Fruit fly (Drosophila melanogaster) whole organism, embryonic: ENCODE results near the gene MED19.

Experiments used
- Antp ChIP-seq: fragments of 200-800 bp; sonication (Bioruptor generic); optimal IDR thresholded peaks from 3 replicates; lab custom pipeline; 2016; ENCODE audit warnings: missing biosample characterization, missing genetic modification characterization
- Atf-2 ChIP-seq: fragments of 200-800 bp; sonication (Bioruptor generic); optimal IDR thresholded peaks from 2 replicates; lab custom pipeline; 2016; ENCODE audit warnings: missing biosample characterization, missing genetic modification characterization
- CG10543 ChIP-seq: fragments of 200-800 bp; sonication (Bioruptor generic); optimal IDR thresholded peaks from 3 replicates; lab custom pipeline; 2017; ENCODE audit warnings: missing biosample characterization, mild to moderate bottlenecking, missing genetic modification characterization, moderate library complexity
- CG10979 ChIP-seq: fragments of 200-800 bp; sonication (Bioruptor generic); optimal IDR thresholded peaks from 2 replicates; lab custom pipeline; 2018; ENCODE audit warnings: missing biosample characterization, mild to moderate bottlenecking, missing genetic modification characterization, moderate library complexity
- CG11456 ChIP-seq: fragments of 200-800 bp; sonication (Bioruptor generic); IDR thresholded peaks from 3 replicates; pipeline ENCODE4 v1.3.6; 2022; ENCODE audit warnings: missing biosample characterization, missing genetic modification characterization
- CG12659 ChIP-seq: fragments of 200-800 bp; sonication (Bioruptor generic); optimal IDR thresholded peaks from 3 replicates; lab custom pipeline; 2017; ENCODE audit warnings: mild to moderate bottlenecking, missing biosample characterization, missing genetic modification reagents, missing genetic modification characterization
- CG12744 ChIP-seq: fragments of 200-800 bp; sonication (Bioruptor generic); optimal IDR thresholded peaks from 2 replicates; lab custom pipeline; 2016; ENCODE audit warnings: missing biosample characterization, missing genetic modification characterization
- CG13123 ChIP-seq: fragments of 200-800 bp; sonication (Bioruptor generic); optimal IDR thresholded peaks from 2 replicates; lab custom pipeline; 2016; ENCODE audit warnings: missing biosample characterization, missing genetic modification characterization
- CG13424 ChIP-seq: fragments of 200-800 bp; sonication (Bioruptor generic); optimal IDR thresholded peaks from 2 replicates; lab custom pipeline; 2019; ENCODE audit warnings: missing biosample characterization, mild to moderate bottlenecking, missing genetic modification characterization, moderate library complexity
- CG14050 ChIP-seq: fragments of 200-800 bp; sonication (Bioruptor generic); IDR thresholded peaks from 3 replicates; pipeline ENCODE4 v1.3.6; 2022; ENCODE audit warnings: missing biosample characterization, missing genetic modification characterization
- CG1647 ChIP-seq: fragments of 200-800 bp; sonication (Bioruptor generic); optimal IDR thresholded peaks from 3 replicates; lab custom pipeline; 2016; ENCODE audit warnings: missing biosample characterization, missing genetic modification characterization
- CG18619 ChIP-seq: fragments of 200-800 bp; sonication (Bioruptor generic); optimal IDR thresholded peaks from 3 replicates; lab custom pipeline; 2017; ENCODE audit warnings: missing biosample characterization, mild to moderate bottlenecking, missing genetic modification characterization
- CG33557 ChIP-seq: fragments of 200-800 bp; sonication (Bioruptor generic); optimal IDR thresholded peaks from 2 replicates; lab custom pipeline; 2019; ENCODE audit warnings: missing biosample characterization, mild to moderate bottlenecking, missing genetic modification characterization, moderate library complexity
- CG3838 ChIP-seq: fragments of 200-800 bp; sonication (Bioruptor generic); optimal IDR thresholded peaks from 3 replicates; lab custom pipeline; 2016; ENCODE audit warnings: missing biosample characterization, missing genetic modification characterization
- CG4282 ChIP-seq: fragments of 200-800 bp; sonication (Bioruptor generic); optimal IDR thresholded peaks from 2 replicates; lab custom pipeline; 2016; ENCODE audit warnings: missing biosample characterization, missing genetic modification characterization
- CG4820 ChIP-seq: fragments of 200-800 bp; sonication (Bioruptor generic); optimal IDR thresholded peaks from 3 replicates; lab custom pipeline; 2016; ENCODE audit warnings: missing biosample characterization, missing genetic modification characterization
- CG8290 ChIP-seq, 3 experiments: fragments of 200-800 bp; sonication (Bioruptor generic); optimal IDR thresholded peaks; 2 replicates each; lab custom pipeline; 2016 to 2019; ENCODE audit warnings: missing biosample characterization in 3 of 3, missing genetic modification characterization in 3 of 3, mild to moderate bottlenecking in 2 of 3, moderate library complexity in 1 of 3
- CG8478 ChIP-seq: fragments of >200 bp; optimal IDR thresholded peaks from 2 replicates; lab custom pipeline; 2018
- CG9932 ChIP-seq: fragments of 200-800 bp; sonication (Bioruptor generic); IDR thresholded peaks from 2 replicates; pipeline ENCODE4 v1.3.6; 2022; ENCODE audit warnings: missing biosample characterization, missing genetic modification characterization
- Camta ChIP-seq: fragments of 200-800 bp; sonication (Bioruptor generic); optimal IDR thresholded peaks from 2 replicates; lab custom pipeline; 2016; ENCODE audit warnings: missing biosample characterization, missing genetic modification characterization
- Dad ChIP-seq: fragments of 200-800 bp; sonication (Bioruptor generic); optimal IDR thresholded peaks from 3 replicates; lab custom pipeline; 2016; ENCODE audit warnings: missing biosample characterization, missing genetic modification characterization
- Doc2 ChIP-seq: fragments of 200-800 bp; sonication (Bioruptor generic); IDR thresholded peaks from 2 replicates; pipeline ENCODE4 v1.3.6; 2022; ENCODE audit warnings: missing biosample characterization, missing genetic modification characterization
- Dp ChIP-seq: fragments of 200-800 bp; sonication (Bioruptor generic); optimal IDR thresholded peaks from 2 replicates; lab custom pipeline; 2018; ENCODE audit warnings: missing biosample characterization, mild to moderate bottlenecking, missing genetic modification characterization, moderate library complexity
- Dref ChIP-seq: fragments of 200-800 bp; sonication (Bioruptor generic); IDR thresholded peaks from 2 replicates; pipeline ENCODE4 v1.3.6; 2022; ENCODE audit warnings: missing biosample characterization, missing genetic modification characterization
- Ets97D ChIP-seq: fragments of 200-800 bp; sonication (Bioruptor generic); optimal IDR thresholded peaks from 3 replicates; lab custom pipeline; 2016; ENCODE audit warnings: missing biosample characterization, missing genetic modification characterization
- GATAe ChIP-seq: fragments of 200-800 bp; sonication (Bioruptor generic); conservative IDR thresholded peaks from 2 replicates; pipeline ENCODE4 v1.3.6; 2022; ENCODE audit warnings: missing biosample characterization, missing genetic modification characterization
- Hmr ChIP-seq: fragments of 200-800 bp; sonication (Bioruptor generic); optimal IDR thresholded peaks from 3 replicates; lab custom pipeline; 2017; ENCODE audit warnings: mild to moderate bottlenecking, missing biosample characterization, missing genetic modification reagents, missing genetic modification characterization
- Hsf ChIP-seq: fragments of 200-800 bp; sonication (Bioruptor generic); optimal IDR thresholded peaks from 3 replicates; lab custom pipeline; 2016; ENCODE audit warnings: missing biosample characterization, missing genetic modification characterization
- MESR4 ChIP-seq: fragments of 200-800 bp; sonication (Bioruptor generic); optimal IDR thresholded peaks from 2 replicates; lab custom pipeline; 2018; ENCODE audit warnings: missing biosample characterization, mild to moderate bottlenecking, missing genetic modification characterization, moderate library complexity
- Rfx ChIP-seq: fragments of 200-800 bp; sonication (Bioruptor generic); IDR thresholded peaks from 2 replicates; pipeline ENCODE4 v1.3.6; 2022; ENCODE audit warnings: missing biosample characterization, missing genetic modification characterization
- Ssrp ChIP-seq: fragments of 200-800 bp; sonication (Bioruptor generic); optimal IDR thresholded peaks from 2 replicates; lab custom pipeline; 2018; ENCODE audit warnings: missing biosample characterization, mild to moderate bottlenecking, missing genetic modification characterization, moderate library complexity
- Trl ChIP-seq, 3 experiments: fragments of >200 bp in 2 of 3; fragments of 200-800 bp in 1 of 3; sonication (Bioruptor generic) in 1 of 3; optimal IDR thresholded peaks; 2 replicates in 1 of 3; 3 replicates in 2 of 3; lab custom pipeline; 2016 to 2017; ENCODE audit warnings: missing biosample characterization in 1 of 3, missing genetic modification characterization in 1 of 3
- aop ChIP-seq: fragments of 200-800 bp; sonication (Bioruptor generic); IDR thresholded peaks from 2 replicates; pipeline ENCODE4 v1.3.6; 2022; ENCODE audit warnings: missing biosample characterization, missing genetic modification characterization
- bbx ChIP-seq: fragments of 200-800 bp; sonication (Bioruptor generic); IDR thresholded peaks from 2 replicates; pipeline ENCODE4 v1.3.6; 2022; ENCODE audit warnings: missing biosample characterization, missing genetic modification characterization; ENCODE audit not compliant: partially characterized antibody
- chm ChIP-seq: fragments of 200-800 bp; sonication (Bioruptor generic); IDR thresholded peaks from 2 replicates; pipeline ENCODE4 v1.3.6; 2022; ENCODE audit warnings: missing biosample characterization, missing genetic modification characterization
- ci ChIP-seq: fragments of 200-800 bp; sonication (Bioruptor generic); IDR thresholded peaks from 3 replicates; pipeline ENCODE4 v1.3.6; 2022; ENCODE audit warnings: missing biosample characterization, missing genetic modification characterization
- dm ChIP-seq: fragments of 200-800 bp; sonication (Bioruptor generic); optimal IDR thresholded peaks from 3 replicates; lab custom pipeline; 2016; ENCODE audit warnings: missing biosample characterization, missing genetic modification characterization
- dysf ChIP-seq: fragments of 200-800 bp; sonication (Bioruptor generic); IDR thresholded peaks from 3 replicates; pipeline ENCODE4 v1.3.6; 2022; ENCODE audit warnings: missing biosample characterization, missing genetic modification characterization
- gcm ChIP-seq: fragments of 200-800 bp; sonication (Bioruptor generic); optimal IDR thresholded peaks from 2 replicates; lab custom pipeline; 2019; ENCODE audit warnings: missing biosample characterization, mild to moderate bottlenecking, missing genetic modification characterization, moderate library complexity
- gro ChIP-seq: fragments of 200-800 bp; sonication (Bioruptor generic); optimal IDR thresholded peaks from 2 replicates; lab custom pipeline; 2016; ENCODE audit warnings: missing biosample characterization, missing genetic modification characterization
- hkb ChIP-seq, 2 experiments: fragments of 200-800 bp in 1 of 2; fragments of >200 bp in 1 of 2; sonication (Bioruptor generic) in 1 of 2; IDR thresholded peaks in 1 of 2; optimal IDR thresholded peaks in 1 of 2; 2 replicates each; pipeline versions ENCODE4 v1.3.6 to Lab custom; 2017 to 2022; ENCODE audit warnings: missing biosample characterization in 1 of 2, missing genetic modification characterization in 1 of 2
- insv ChIP-seq, 2 experiments: fragments of 200-800 bp; sonication (Bioruptor generic); optimal IDR thresholded peaks; 3 replicates each; lab custom pipeline; 2016 to 2018; ENCODE audit warnings: missing biosample characterization in 2 of 2, missing genetic modification characterization in 2 of 2
- knrl ChIP-seq: fragments of 200-800 bp; sonication (Bioruptor generic); IDR thresholded peaks from 3 replicates; pipeline ENCODE4 v1.3.6; 2022; ENCODE audit warnings: missing biosample characterization, missing genetic modification characterization; ENCODE audit not compliant: partially characterized antibody
- lilli ChIP-seq: fragments of 200-800 bp; sonication (Bioruptor generic); optimal IDR thresholded peaks from 3 replicates; lab custom pipeline; 2016; ENCODE audit warnings: missing biosample characterization, missing genetic modification characterization
- lola ChIP-seq, 3 experiments: fragments of >200 bp in 2 of 3; fragments of 200-800 bp in 1 of 3; sonication (Bioruptor generic) in 1 of 3; optimal IDR thresholded peaks; 2 replicates each; lab custom pipeline; 2017 to 2019; ENCODE audit warnings: missing biosample characterization in 3 of 3, missing genetic modification characterization in 3 of 3, mild to moderate bottlenecking in 1 of 3, moderate library complexity in 1 of 3
- sob ChIP-seq: fragments of 200-800 bp; sonication (Bioruptor generic); IDR thresholded peaks from 2 replicates; pipeline ENCODE4 v1.3.6; 2022; ENCODE audit warnings: missing biosample characterization, missing genetic modification characterization
- vnd ChIP-seq: fragments of 200-800 bp; sonication (Bioruptor generic); IDR thresholded peaks from 3 replicates; pipeline ENCODE4 v1.3.6; 2022; ENCODE audit warnings: missing biosample characterization, missing genetic modification characterization; ENCODE audit not compliant: partially characterized antibody

Gene MED19

DNA sequence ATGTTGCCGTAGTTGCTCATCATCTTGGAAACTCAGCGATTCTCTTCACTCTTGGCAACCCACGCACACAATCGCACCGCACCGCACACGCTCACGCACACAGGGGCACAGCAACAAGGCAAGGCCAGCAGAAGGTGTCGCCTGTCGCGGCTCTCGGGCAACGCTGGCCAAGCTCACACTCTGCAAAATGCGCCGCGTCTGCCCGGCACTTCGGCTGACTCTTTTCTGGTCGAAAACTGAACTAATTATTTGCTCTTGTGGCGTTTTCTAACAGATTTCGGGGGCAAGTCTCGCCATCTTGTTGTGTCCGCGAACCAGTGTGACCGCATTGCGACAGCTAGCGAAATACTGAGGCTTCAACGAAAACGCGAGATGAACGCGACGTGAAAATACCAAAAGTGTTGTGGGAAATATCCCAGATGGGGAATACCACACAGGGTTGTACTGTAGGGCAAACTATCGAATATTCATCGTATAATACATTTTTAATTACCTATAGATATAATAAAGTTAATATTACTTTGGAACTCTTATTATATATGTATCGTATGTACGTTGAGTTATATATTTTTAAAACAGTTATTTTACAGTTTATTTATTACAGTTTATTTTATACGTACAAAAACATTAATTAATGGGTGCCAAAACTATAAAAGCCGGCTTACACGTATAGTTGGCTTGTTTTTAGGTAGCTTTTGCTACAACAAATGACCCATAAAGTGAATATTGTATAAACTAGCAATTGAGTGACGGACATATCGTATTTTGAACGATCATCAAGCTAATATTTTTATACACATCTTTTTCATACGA, at the start of gene MED19, which contains the start of gene CG7430 (continued):
- TF ChIP-seq Atf-2 (no peak), CG11456 (no peak), CG13123 (no peak), CG18619 (GFP tag; lab: Kevin White, UChicago) (no peak), Hsf (GFP tag; lab: Kevin White, UChicago) (no peak), CG8290 (GFP tag; optimal IDR thresholded peaks at IDR 0.05; lab: Kevin White, UChicago) (peak; percentile 11), CG8290 (tag; optimal IDR thresholded peaks at IDR 0.05; lab: Kevin White, UChicago) (peak in 1 of 2 experiments; percentile 68), CG3838 (GFP tag; lab: Kevin White, UChicago) (no peak), vnd (GFP tag; lab: Robert Waterston, UW) (no peak), Rfx (GFP tag; lab: Robert Waterston, UW) (peak; percentile 26), dysf (no peak), aop (no peak), Dref (GFP tag; lab: Robert Waterston, UW) (peak; percentile 76), CG1647 (no peak), CG4282 (GFP tag; lab: Kevin White, UChicago) (peak; percentile 15), CG13424 (tag; lab: Kevin White, UChicago) (no peak), Ets97D (GFP tag; lab: Kevin White, UChicago) (peak; percentile 72), CG14050 (GFP tag; lab: Robert Waterston, UW) (no peak), knrl (GFP tag; lab: Robert Waterston, UW) (peak; percentile 44; the same call in 2 of the 3 replicates), CG10543 (GFP tag; lab: Kevin White, UChicago) (peak; percentile 30), hkb (optimal IDR thresholded peaks at IDR 0.05; lab: Kevin White, UChicago) (no peak), hkb (GFP tag; IDR thresholded peaks at IDR 0.05; lab: Robert Waterston, UW) (0 out of 2 replicates have a peak, but pooled peaks have one; percentile 27), Hmr (GFP tag; lab: Kevin White, UChicago) (peak; percentile 45), Ssrp (tag; lab: Kevin White, UChicago) (no peak), Trl (optimal IDR thresholded peaks at IDR 0.05; lab: Kevin White, UChicago) (peak in 1 of 2 experiments; percentile 26), Trl (GFP tag; optimal IDR thresholded peaks at IDR 0.05; lab: Kevin White, UChicago) (no peak), MESR4 (peak; percentile 100), Dp (peak; percentile 13), sob (GFP tag; lab: Robert Waterston, UW) (peak; percentile 55; the same call in 1 of the 2 replicates), Camta (GFP tag; lab: Kevin White, UChicago) (no peak), CG10979 (tag; lab: Kevin White, UChicago) (peak; percentile 27), Dad (GFP tag; lab: Kevin White, UChicago) (peak; percentile 2), lilli (peak; percentile 6), lola (GFP tag; optimal IDR thresholded peaks at IDR 0.05; lab: Kevin White, UChicago) (peak in 1 of 3 experiments; percentile 16), CG12659 (GFP tag; lab: Kevin White, UChicago) (peak; percentile 73), CG8478 (lab: Kevin White, UChicago) (peak; percentile 63), Antp (GFP tag; lab: Kevin White, UChicago) (no peak), bbx (peak; percentile 56; the same call in 1 of the 2 replicates), CG33557 (GFP tag; lab: Kevin White, UChicago) (peak; percentile 21), CG12744 (GFP tag; lab: Kevin White, UChicago) (no peak), CG4820 (GFP tag; lab: Kevin White, UChicago) (no peak), chm (GFP tag; lab: Robert Waterston, UW) (0 out of 2 replicates have a peak, but pooled peaks have one; percentile 37), dm (peak; percentile 34), GATAe (GFP tag; lab: Robert Waterston, UW) (no peak), gcm (peak; percentile 20), insv (GFP tag; optimal IDR thresholded peaks at IDR 0.05; lab: Kevin White, UChicago) (no peak), ci (GFP tag; lab: Robert Waterston, UW) (peak; percentile 68), gro (GFP tag; lab: Kevin White, UChicago) (no peak), Doc2 (GFP tag; lab: Robert Waterston, UW) (no peak), CG9932 (peak; percentile 47)
